Fruit fly (Drosophila melanogaster) whole organism, embryonic: Measurements from ENCODE around the gene Snm1.
A peak's percentile ranks its signal among the peaks of the same experiment; 100 is the strongest.

Experiments used
- Atf3 ChIP-seq: fragments of 200-800 bp; sonication (Bioruptor generic); optimal IDR thresholded peaks from 3 replicates; lab custom pipeline; 2016; ENCODE audit warnings: missing biosample characterization, missing genetic modification characterization
- CG10431 ChIP-seq: fragments of 200-800 bp; sonication (Bioruptor generic); optimal IDR thresholded peaks from 3 replicates; lab custom pipeline; 2018; ENCODE audit warnings: missing biosample characterization, mild to moderate bottlenecking, missing genetic modification characterization
- CG11398 ChIP-seq: fragments of 200-800 bp; sonication (Bioruptor generic); optimal IDR thresholded peaks from 2 replicates; lab custom pipeline; 2016; ENCODE audit warnings: missing biosample characterization, missing genetic modification characterization
- CG11456 ChIP-seq: fragments of 200-800 bp; sonication (Bioruptor generic); IDR thresholded peaks from 3 replicates; pipeline ENCODE4 v1.3.6; 2022; ENCODE audit warnings: missing biosample characterization, missing genetic modification characterization
- CG11696 ChIP-seq: fragments of 200-800 bp; sonication (Bioruptor generic); IDR thresholded peaks from 2 replicates; pipeline ENCODE4 v1.3.6; 2022; ENCODE audit warnings: missing biosample characterization, missing genetic modification characterization
- CG12155 ChIP-seq: fragments of 200-800 bp; sonication (Bioruptor generic); optimal IDR thresholded peaks from 3 replicates; lab custom pipeline; 2016; ENCODE audit warnings: missing biosample characterization, missing genetic modification characterization
- CG14014 ChIP-seq: fragments of 200-800 bp; sonication (Bioruptor generic); IDR thresholded peaks from 2 replicates; pipeline ENCODE4 v1.3.6; 2022; ENCODE audit warnings: missing biosample characterization, missing genetic modification characterization
- CG15514 ChIP-seq: fragments of 200-800 bp; sonication (Bioruptor generic); optimal IDR thresholded peaks from 3 replicates; lab custom pipeline; 2017; ENCODE audit warnings: missing biosample characterization, missing genetic modification characterization, mild to moderate bottlenecking, moderate library complexity, missing genetic modification reagents
- CG15601 ChIP-seq: fragments of 200-800 bp; sonication (Bioruptor generic); optimal IDR thresholded peaks from 3 replicates; lab custom pipeline; 2019; ENCODE audit warnings: missing biosample characterization, mild to moderate bottlenecking, missing genetic modification characterization, moderate library complexity
- CG1602 ChIP-seq: fragments of 200-800 bp; sonication (Bioruptor generic); optimal IDR thresholded peaks from 3 replicates; lab custom pipeline; 2016; ENCODE audit warnings: missing biosample characterization, missing genetic modification characterization
- CG17385 ChIP-seq: fragments of 200-800 bp; sonication (Bioruptor generic); optimal IDR thresholded peaks from 3 replicates; lab custom pipeline; 2018; ENCODE audit warnings: missing biosample characterization, mild to moderate bottlenecking, missing genetic modification characterization
- CG2199 ChIP-seq: fragments of 200-800 bp; sonication (Bioruptor generic); IDR thresholded peaks from 3 replicates; pipeline ENCODE4 v1.3.6; 2022; ENCODE audit warnings: missing biosample characterization, missing genetic modification characterization
- CG31388 ChIP-seq: fragments of 200-800 bp; sonication (Bioruptor generic); optimal IDR thresholded peaks from 2 replicates; lab custom pipeline; 2016; ENCODE audit warnings: missing biosample characterization, missing genetic modification characterization
- CG42726 ChIP-seq: fragments of 200-800 bp; sonication (Bioruptor generic); IDR thresholded peaks from 2 replicates; pipeline ENCODE4 v1.3.6; 2022; ENCODE audit warnings: missing biosample characterization, missing genetic modification characterization; ENCODE audit not compliant: partially characterized antibody
- CG4360 ChIP-seq: fragments of 200-800 bp; sonication (Bioruptor generic); IDR thresholded peaks from 2 replicates; pipeline ENCODE4 v1.3.6; 2022; ENCODE audit warnings: missing biosample characterization, missing genetic modification characterization
- CG4730 ChIP-seq: fragments of 200-800 bp; sonication (Bioruptor generic); IDR thresholded peaks from 2 replicates; pipeline ENCODE4 v1.3.6; 2022; ENCODE audit warnings: missing biosample characterization, missing genetic modification characterization
- CG5180 ChIP-seq: fragments of 200-800 bp; sonication (Bioruptor generic); optimal IDR thresholded peaks from 3 replicates; lab custom pipeline; 2017; ENCODE audit warnings: missing biosample characterization, missing genetic modification characterization, mild to moderate bottlenecking, moderate library complexity, missing genetic modification reagents
- CG6689 ChIP-seq: fragments of 200-800 bp; sonication (Bioruptor generic); IDR thresholded peaks from 2 replicates; pipeline ENCODE4 v1.3.6; 2022; ENCODE audit warnings: missing biosample characterization, missing genetic modification characterization
- CG9215 ChIP-seq: fragments of 200-800 bp; sonication (Bioruptor generic); IDR thresholded peaks from 2 replicates; pipeline ENCODE4 v1.3.6; 2022; ENCODE audit warnings: missing biosample characterization, missing genetic modification characterization
- Dbx ChIP-seq: fragments of 200-800 bp; sonication (Bioruptor generic); IDR thresholded peaks from 3 replicates; pipeline ENCODE4 v1.3.6; 2022; ENCODE audit warnings: missing biosample characterization, missing genetic modification characterization
- H15 ChIP-seq: fragments of 200-800 bp; sonication (Bioruptor generic); IDR thresholded peaks from 3 replicates; pipeline ENCODE4 v1.3.6; 2022; ENCODE audit warnings: missing biosample characterization, missing genetic modification characterization
- Hr51 ChIP-seq, 2 experiments: fragments of 200-800 bp; sonication (Bioruptor generic); optimal IDR thresholded peaks; 2 replicates in 1 of 2; 3 replicates in 1 of 2; lab custom pipeline; 2016 to 2018; ENCODE audit warnings: missing biosample characterization in 2 of 2, missing genetic modification characterization in 2 of 2, mild to moderate bottlenecking in 1 of 2, moderate library complexity in 1 of 2
- Nf-YA ChIP-seq: fragments of 200-800 bp; sonication (Bioruptor generic); IDR thresholded peaks from 2 replicates; pipeline ENCODE4 v1.3.6; 2022; ENCODE audit warnings: missing biosample characterization, missing genetic modification characterization
- Pdp1 ChIP-seq, 2 experiments: fragments of 200-800 bp; sonication (Bioruptor generic); optimal IDR thresholded peaks; 3 replicates each; lab custom pipeline; 2016; ENCODE audit warnings: missing biosample characterization in 2 of 2, missing genetic modification characterization in 2 of 2, mild to moderate bottlenecking in 1 of 2, moderate library complexity in 1 of 2
- Scr ChIP-seq: fragments of 200-800 bp; sonication (Bioruptor generic); IDR thresholded peaks from 2 replicates; pipeline ENCODE4 v1.3.6; 2022; ENCODE audit warnings: missing biosample characterization, missing genetic modification characterization; ENCODE audit not compliant: partially characterized antibody
- Sry-δ ChIP-seq: fragments of 200-800 bp; sonication (Bioruptor generic); optimal IDR thresholded peaks from 2 replicates; lab custom pipeline; 2016; ENCODE audit warnings: missing biosample characterization, missing genetic modification characterization
- Tbp ChIP-seq: fragments of >200 bp; optimal IDR thresholded peaks from 2 replicates; lab custom pipeline; 2018; ENCODE audit warnings: missing biosample characterization, missing genetic modification characterization
- ab ChIP-seq: fragments of 200-800 bp; sonication (Bioruptor generic); optimal IDR thresholded peaks from 2 replicates; lab custom pipeline; 2016; ENCODE audit warnings: missing biosample characterization, missing genetic modification characterization
- ac ChIP-seq: fragments of 200-800 bp; sonication (Bioruptor generic); optimal IDR thresholded peaks from 3 replicates; lab custom pipeline; 2017; ENCODE audit warnings: missing biosample characterization, mild to moderate bottlenecking, missing genetic modification characterization
- ara ChIP-seq: fragments of 200-800 bp; sonication (Bioruptor generic); IDR thresholded peaks from 2 replicates; pipeline ENCODE4 v1.3.6; 2022; ENCODE audit warnings: missing biosample characterization, missing genetic modification characterization
- br ChIP-seq: fragments of >200 bp; optimal IDR thresholded peaks from 2 replicates; lab custom pipeline; 2017
- cad ChIP-seq: fragments of >200 bp; optimal IDR thresholded peaks from 2 replicates; lab custom pipeline; 2017; ENCODE audit warnings: missing biosample characterization, missing genetic modification characterization
- caup ChIP-seq: fragments of 200-800 bp; sonication (Bioruptor generic); optimal IDR thresholded peaks from 3 replicates; lab custom pipeline; 2017; ENCODE audit warnings: missing biosample characterization, mild to moderate bottlenecking, missing genetic modification characterization, moderate library complexity; ENCODE audit not compliant: severe bottlenecking
- chm ChIP-seq: fragments of 200-800 bp; sonication (Bioruptor generic); IDR thresholded peaks from 2 replicates; pipeline ENCODE4 v1.3.6; 2022; ENCODE audit warnings: missing biosample characterization, missing genetic modification characterization
- ci ChIP-seq: fragments of 200-800 bp; sonication (Bioruptor generic); IDR thresholded peaks from 3 replicates; pipeline ENCODE4 v1.3.6; 2022; ENCODE audit warnings: missing biosample characterization, missing genetic modification characterization
- gce ChIP-seq: fragments of 200-800 bp; sonication (Bioruptor generic); IDR thresholded peaks from 3 replicates; pipeline ENCODE4 v1.3.6; 2022; ENCODE audit warnings: missing biosample characterization, missing genetic modification characterization
- grau ChIP-seq: fragments of 200-800 bp; optimal IDR thresholded peaks from 3 replicates; lab custom pipeline; 2019; ENCODE audit warnings: missing biosample characterization, mild to moderate bottlenecking, missing genetic modification characterization, moderate library complexity
- lov ChIP-seq, 2 experiments: fragments of 200-800 bp in 1 of 2; fragments of >200 bp in 1 of 2; sonication (Bioruptor generic) in 1 of 2; IDR thresholded peaks in 1 of 2; optimal IDR thresholded peaks in 1 of 2; 2 replicates in 1 of 2; 3 replicates in 1 of 2; pipeline versions ENCODE4 v1.3.6 to Lab custom; 2017 to 2022; ENCODE audit warnings: missing biosample characterization in 1 of 2, missing genetic modification characterization in 1 of 2
- luna ChIP-seq: fragments of 200-800 bp; sonication (Bioruptor generic); optimal IDR thresholded peaks from 2 replicates; lab custom pipeline; 2016; ENCODE audit warnings: missing biosample characterization, missing genetic modification characterization
- maf-S ChIP-seq: fragments of 200-800 bp; sonication (Bioruptor generic); optimal IDR thresholded peaks from 2 replicates; lab custom pipeline; 2016; ENCODE audit warnings: missing biosample characterization, missing genetic modification characterization
- nau ChIP-seq: fragments of 200-800 bp; sonication (Bioruptor generic); optimal IDR thresholded peaks from 3 replicates; lab custom pipeline; 2017; ENCODE audit warnings: missing biosample characterization, mild to moderate bottlenecking, missing genetic modification characterization, missing genetic modification reagents
- oc ChIP-seq: fragments of 200-800 bp; sonication (Bioruptor generic); optimal IDR thresholded peaks from 2 replicates; lab custom pipeline; 2018; ENCODE audit warnings: missing biosample characterization, mild to moderate bottlenecking, missing genetic modification characterization, moderate library complexity
- pros ChIP-seq: fragments of 200-800 bp; sonication (Bioruptor generic); optimal IDR thresholded peaks from 3 replicates; lab custom pipeline; 2019; ENCODE audit warnings: missing biosample characterization, mild to moderate bottlenecking, missing genetic modification characterization, moderate library complexity
- sc ChIP-seq, 3 experiments: fragments of >200 bp in 2 of 3; fragments of 200-800 bp in 1 of 3; sonication (Bioruptor generic) in 1 of 3; optimal IDR thresholded peaks; 2 replicates in 2 of 3; 3 replicates in 1 of 3; lab custom pipeline; 2017; ENCODE audit warnings: mild to moderate bottlenecking in 1 of 3, missing biosample characterization in 1 of 3, missing genetic modification characterization in 1 of 3, missing genetic modification reagents in 1 of 3
- sens-2 ChIP-seq: fragments of 200-800 bp; sonication (Bioruptor generic); IDR thresholded peaks from 2 replicates; pipeline ENCODE4 v1.3.6; 2022; ENCODE audit warnings: missing biosample characterization, missing genetic modification characterization
- sna ChIP-seq: fragments of 200-800 bp; sonication (Bioruptor generic); IDR thresholded peaks from 2 replicates; pipeline ENCODE4 v1.3.6; 2022; ENCODE audit warnings: missing biosample characterization, missing genetic modification characterization; ENCODE audit not compliant: partially characterized antibody
- tap ChIP-seq: fragments of 200-800 bp; optimal IDR thresholded peaks from 3 replicates; lab custom pipeline; 2019; ENCODE audit warnings: missing biosample characterization, mild to moderate bottlenecking, missing genetic modification characterization, moderate library complexity
- tio ChIP-seq: fragments of 200-800 bp; sonication (Bioruptor generic); optimal IDR thresholded peaks from 2 replicates; lab custom pipeline; 2017; ENCODE audit warnings: missing biosample characterization, missing genetic modification characterization, inconsistent platforms
- trem ChIP-seq: fragments of 200-800 bp; optimal IDR thresholded peaks from 3 replicates; lab custom pipeline; 2019; ENCODE audit warnings: missing biosample characterization, mild to moderate bottlenecking, missing genetic modification characterization, moderate library complexity
- wor ChIP-seq: fragments of 200-800 bp; sonication (Bioruptor generic); IDR thresholded peaks from 2 replicates; pipeline ENCODE4 v1.3.6; 2022; ENCODE audit warnings: missing biosample characterization, missing genetic modification characterization

Gene Snm1

dm6 chr3R:5606477-5606876 is 51.6 kb downstream of the Snm1 start, which contains the start of gene asl (continued):
- TF ChIP-seq CG42726 (GFP tag; lab: Robert Waterston, UW) (no peak), Pdp1 (GFP tag; optimal IDR thresholded peaks at IDR 0.05; lab: Kevin White, UChicago) (peak; percentile 54 to 59), CG11696 (GFP tag; lab: Robert Waterston, UW) (0 out of 2 replicates have a peak, but pooled peaks have one; percentile 26), CG14014 (GFP tag; lab: Robert Waterston, UW) (peak; percentile 57; the same call in 1 of the 2 replicates), oc (tag; lab: Kevin White, UChicago) (no peak), sens-2 (GFP tag; lab: Robert Waterston, UW) (no peak), chm (GFP tag; lab: Robert Waterston, UW) (no peak), ara (GFP tag; lab: Robert Waterston, UW) (no peak), CG4360 (GFP tag; lab: Robert Waterston, UW) (no peak), pros (GFP tag; lab: Kevin White, UChicago) (no peak), tap (no peak), caup (GFP tag; lab: Kevin White, UChicago) (peak; percentile 54), CG1602 (GFP tag; lab: Kevin White, UChicago) (peak; percentile 38), CG31388 (no peak), Sry-δ (peak; percentile 42), maf-S (GFP tag; lab: Kevin White, UChicago) (no peak), lov (optimal IDR thresholded peaks at IDR 0.05; lab: Kevin White, UChicago) (no peak), lov (GFP tag; IDR thresholded peaks at IDR 0.05; lab: Robert Waterston, UW) (0 out of 3 replicates have a peak, but pooled peaks have one; percentile 50), Scr (GFP tag; lab: Robert Waterston, UW) (0 out of 2 replicates have a peak, but pooled peaks have one; percentile 20), grau (tag; lab: Kevin White, UChicago) (peak; percentile 78), ci (GFP tag; lab: Robert Waterston, UW) (0 out of 3 replicates have a peak, but pooled peaks have one; percentile 44), Tbp (GFP tag; lab: Kevin White, UChicago) (peak; percentile 2), sna (GFP tag; lab: Robert Waterston, UW) (no peak), CG15514 (GFP tag; lab: Kevin White, UChicago) (peak; percentile 71), CG11398 (GFP tag; lab: Kevin White, UChicago) (no peak), br (lab: Kevin White, UChicago) (no peak), CG5180 (GFP tag; lab: Kevin White, UChicago) (no peak), ac (GFP tag; lab: Kevin White, UChicago) (no peak), Atf3 (no peak), CG6689 (GFP tag; lab: Robert Waterston, UW) (peak; percentile 67), Hr51 (GFP tag; optimal IDR thresholded peaks at IDR 0.05; lab: Kevin White, UChicago) (no peak), cad (GFP tag; lab: Kevin White, UChicago) (no peak), tio (GFP tag; lab: Kevin White, UChicago) (no peak), luna (GFP tag; lab: Kevin White, UChicago) (no peak), H15 (GFP tag; lab: Robert Waterston, UW) (no peak), gce (GFP tag; lab: Robert Waterston, UW) (0 out of 3 replicates have a peak, but pooled peaks have one; percentile 50), Dbx (GFP tag; lab: Robert Waterston, UW) (peak; percentile 57; the same call in 1 of the 3 replicates), CG17385 (GFP tag; lab: Kevin White, UChicago) (peak; percentile 99), Nf-YA (GFP tag; lab: Robert Waterston, UW) (no peak), CG10431 (GFP tag; lab: Kevin White, UChicago) (peak; percentile 48), CG2199 (GFP tag; lab: Robert Waterston, UW) (0 out of 3 replicates have a peak, but pooled peaks have one; percentile 20), CG9215 (GFP tag; lab: Robert Waterston, UW) (peak; percentile 26; the same call in 1 of the 2 replicates), CG4730 (GFP tag; lab: Robert Waterston, UW) (0 out of 2 replicates have a peak, but pooled peaks have one; percentile 6), CG15601 (tag; lab: Kevin White, UChicago) (peak; percentile 70), CG12155 (GFP tag; lab: Kevin White, UChicago) (peak; percentile 63), wor (GFP tag; lab: Robert Waterston, UW) (no peak), nau (GFP tag; lab: Kevin White, UChicago) (no peak), ab (GFP tag; lab: Kevin White, UChicago) (no peak), sc (optimal IDR thresholded peaks at IDR 0.05; lab: Kevin White, UChicago) (no peak), sc (GFP tag; optimal IDR thresholded peaks at IDR 0.05; lab: Kevin White, UChicago) (no peak), CG11456 (GFP tag; lab: Robert Waterston, UW) (0 out of 3 replicates have a peak, but pooled peaks have one; percentile 45), trem (tag; lab: Kevin White, UChicago) (peak; percentile 82)
